Fruit fly (Drosophila melanogaster): Measurements from ENCODE around the gene Coprox.

Coprox gene

DNA sequence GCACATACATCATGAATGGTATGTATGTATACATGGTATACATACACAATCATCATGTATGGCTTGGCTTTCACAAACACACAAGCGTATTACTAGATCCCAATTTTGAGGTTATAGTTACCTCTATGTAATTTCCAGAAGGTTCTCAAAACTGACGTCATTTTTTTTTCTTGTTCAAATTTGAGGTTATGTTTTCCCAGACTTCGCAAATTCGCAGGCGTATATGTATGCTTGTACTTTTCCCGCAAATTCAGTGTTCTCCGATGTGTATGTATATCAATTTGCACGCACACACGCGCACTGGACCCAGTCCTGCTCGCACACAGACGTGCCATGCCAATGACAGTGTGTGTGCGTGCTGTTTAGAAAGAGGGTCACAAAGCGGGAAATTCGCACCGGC lies 2.1 kb downstream of the Coprox start (continued):
- TF ChIP-seq CG13296 (GFP tag; optimal IDR thresholded peaks at IDR 0.05) (peak; percentile 9), YL-1 (GFP tag; optimal IDR thresholded peaks at IDR 0.05) (peak; percentile 76), CG34376 (GFP tag; optimal IDR thresholded peaks at IDR 0.05) (peak; percentile 9)

- peak; percentile 99 for TF ChIP-seq knrl (GFP tag; IDR thresholded peaks at IDR 0.05; ENCODE audit: partially characterized antibody)
- peak; percentile 98 for TF ChIP-seq CG34224 (GFP tag; IDR thresholded peaks at IDR 0.05; ENCODE audit: partially characterized antibody)
- no peak for TF ChIP-seq tx (GFP tag; optimal IDR thresholded peaks at IDR 0.05)
- no peak for TF ChIP-seq Camta (GFP tag; optimal IDR thresholded peaks at IDR 0.05)
- TF ChIP-seq lilli (GFP tag; optimal IDR thresholded peaks at IDR 0.05): no peak
- no peak for TF ChIP-seq CG1647 (GFP tag; optimal IDR thresholded peaks at IDR 0.05)
- TF ChIP-seq nerfin-1 (tag; optimal IDR thresholded peaks at IDR 0.05): no peak
- no peak for TF ChIP-seq HmgD (GFP tag; optimal IDR thresholded peaks at IDR 0.05)
- TF ChIP-seq CG17802 (tag; optimal IDR thresholded peaks at IDR 0.05): no peak
- no peak for TF ChIP-seq nau (GFP tag; optimal IDR thresholded peaks at IDR 0.05)
- peak; percentile 10; the same call in 1 of the 2 replicates for TF ChIP-seq vvl (GFP tag; IDR thresholded peaks at IDR 0.05)
- TF ChIP-seq CG1832 (GFP tag; optimal IDR thresholded peaks at IDR 0.05): no peak
- no peak for TF ChIP-seq pfk (GFP tag; optimal IDR thresholded peaks at IDR 0.05)
- TF ChIP-seq zfh1 (GFP tag; IDR thresholded peaks at IDR 0.05): 0 out of 3 replicates have a peak, but pooled peaks have one; percentile 26
- no peak for TF ChIP-seq CG9437 (GFP tag; optimal IDR thresholded peaks at IDR 0.05)
- TF ChIP-seq CG8944 (GFP tag; optimal IDR thresholded peaks at IDR 0.05): no peak
- 0 out of 2 replicates have a peak, but pooled peaks have one; percentile 17 for TF ChIP-seq CG1024 (GFP tag; IDR thresholded peaks at IDR 0.05)
- no peak for TF ChIP-seq CG12299 (tag; optimal IDR thresholded peaks at IDR 0.05)
- TF ChIP-seq CG18476 (GFP tag; optimal IDR thresholded peaks at IDR 0.05): no peak
- TF ChIP-seq CG32772 (GFP tag; IDR thresholded peaks at IDR 0.05): no peak
- no peak for TF ChIP-seq jing (GFP tag; optimal IDR thresholded peaks at IDR 0.05)
- TF ChIP-seq CG15479 (GFP tag; optimal IDR thresholded peaks at IDR 0.05): no peak
- peak; percentile 42 for TF ChIP-seq Dek (tag; optimal IDR thresholded peaks at IDR 0.05)
- no peak for TF ChIP-seq CG31365 (tag; optimal IDR thresholded peaks at IDR 0.05)
- TF ChIP-seq bab2 (GFP tag; optimal IDR thresholded peaks at IDR 0.05): no peak
- TF ChIP-seq maf-S (GFP tag; optimal IDR thresholded peaks at IDR 0.05): no peak
- no peak for TF ChIP-seq CG4820 (GFP tag; optimal IDR thresholded peaks at IDR 0.05)
- TF ChIP-seq Side (GFP tag; optimal IDR thresholded peaks at IDR 0.05): no peak
- no peak for TF ChIP-seq NfI (GFP tag; optimal IDR thresholded peaks at IDR 0.05)
- no peak for TF ChIP-seq GATAe (GFP tag; conservative IDR thresholded peaks at IDR 0.05)
- TF ChIP-seq Stat92E (GFP tag; optimal IDR thresholded peaks at IDR 0.05): no peak
- no peak for TF ChIP-seq CG18599 (GFP tag; optimal IDR thresholded peaks at IDR 0.05)
- TF ChIP-seq CG15514 (GFP tag; optimal IDR thresholded peaks at IDR 0.05): peak; percentile 21
- TF ChIP-seq Oli (tag; optimal IDR thresholded peaks at IDR 0.05): peak; percentile 30
- TF ChIP-seq crc (GFP tag; optimal IDR thresholded peaks at IDR 0.05): no peak
- no peak for TF ChIP-seq wek (GFP tag; optimal IDR thresholded peaks at IDR 0.05)
- no peak for TF ChIP-seq CG10274 (GFP tag; optimal IDR thresholded peaks at IDR 0.05)
- TF ChIP-seq CG10147 (GFP tag; optimal IDR thresholded peaks at IDR 0.05): peak; percentile 42
- no peak for TF ChIP-seq Dip3 (GFP tag; optimal IDR thresholded peaks at IDR 0.05)
- TF ChIP-seq grn (GFP tag; optimal IDR thresholded peaks at IDR 0.05): no peak
- TF ChIP-seq gcm (GFP tag; optimal IDR thresholded peaks at IDR 0.05): no peak
- TF ChIP-seq ttk (GFP tag; IDR thresholded peaks at IDR 0.05): no peak
- no peak for TF ChIP-seq Mes4 (GFP tag; optimal IDR thresholded peaks at IDR 0.05)
- TF ChIP-seq Ets65A (GFP tag): no peak
- TF ChIP-seq CG10959 (GFP tag; IDR thresholded peaks at IDR 0.05): no peak
These were observed 3.3 kb downstream of the Coprox start, which contains the start of gene Sumo for dm6 chr2L:6967422-6968012. Gene Sumo, minus strand, starts transcription at chr2L:6967644.
